Fruit fly (Drosophila melanogaster): ENCODE results near the gene CG11313.

DNA sequence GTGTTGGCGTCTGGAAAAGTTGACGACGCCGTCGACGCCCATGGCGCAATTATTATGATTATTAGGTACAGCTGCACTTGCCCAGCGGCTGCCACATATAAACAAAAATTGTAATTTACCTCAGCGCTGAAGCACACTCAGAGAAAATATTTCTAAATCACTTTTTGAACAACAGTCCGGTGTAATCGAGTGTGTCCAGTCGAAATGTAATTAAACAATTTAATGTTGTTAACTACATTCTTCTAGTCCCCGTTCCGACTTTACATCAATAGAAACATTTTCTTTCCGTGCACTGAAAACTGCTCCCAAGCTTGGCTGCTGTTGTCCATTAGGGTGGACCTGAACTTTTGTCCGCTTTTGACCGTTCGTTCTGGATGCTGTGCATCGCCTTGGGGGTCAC is 2.0 kb downstream of the CG11313 start:
- no peak for TF ChIP-seq CG9609 (GFP tag; optimal IDR thresholded peaks at IDR 0.05)
- no peak for TF ChIP-seq amos (GFP tag; IDR thresholded peaks at IDR 0.05; ENCODE audit: partially characterized antibody)
- TF ChIP-seq CG11456 (GFP tag; IDR thresholded peaks at IDR 0.05): no peak

All from whole organism, embryonic.